Worm (Caenorhabditis elegans): ENCODE measurements around the gene T16G12.13.

The T16G12.13 gene

DNA sequence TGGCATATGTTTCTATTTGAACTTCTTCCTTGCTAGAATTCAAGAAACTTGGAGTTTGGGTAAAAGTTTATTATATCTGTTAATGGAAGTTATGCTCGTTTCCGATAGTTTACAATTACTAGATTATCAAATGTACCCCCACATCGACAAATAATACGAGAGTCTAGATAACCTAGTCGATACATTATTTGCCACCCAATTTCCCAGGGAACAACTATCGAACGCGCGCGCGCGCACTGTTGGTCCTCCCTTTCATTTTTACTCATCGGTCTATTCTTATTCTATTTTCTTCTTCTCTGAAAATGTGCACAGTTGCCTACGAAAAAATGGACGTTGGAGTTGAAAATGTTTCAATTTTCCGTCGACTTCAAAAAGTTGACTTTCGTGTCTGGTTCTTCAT lies at the start of gene T16G12.13:
Gene T16G12.13, plus strand, starts transcription at position 293 of the 400 bp plus-strand sequence.
- TF ChIP-seq ZK546.5 (tag; optimal IDR thresholded peaks at IDR 0.05): no peak
- TF ChIP-seq snpc-4 (tag; optimal IDR thresholded peaks at IDR 0.05): no peak

ce11 chrIII:10012136-10012535 lies 48.5 kb upstream of the T16G12.13 start, which contains the start of gene C05B5.16:
Gene C05B5.16 (plus strand): TSS chrIII:10012436.
- TF ChIP-seq nhr-11 (tag; optimal IDR thresholded peaks at IDR 0.05) (no peak), skn-1 (tag; optimal IDR thresholded peaks at IDR 0.05) (no peak), aly-2 (tag; optimal IDR thresholded peaks at IDR 0.05) (no peak), C34F6.9 (tag; optimal IDR thresholded peaks at IDR 0.05) (no peak), nhr-25 (tag; optimal IDR thresholded peaks at IDR 0.05) (no peak), ceh-82 (tag; optimal IDR thresholded peaks at IDR 0.05) (no peak), R02D3.7 (tag; optimal IDR thresholded peaks at IDR 0.05) (no peak), elt-1 (tag; optimal IDR thresholded peaks at IDR 0.05) (no peak), unc-55 (GFP tag; optimal IDR thresholded peaks at IDR 0.05) (no peak), fos-1 (tag; optimal IDR thresholded peaks at IDR 0.05) (no peak), elt-3 (tag; optimal IDR thresholded peaks at IDR 0.05) (no peak), nhr-6 (tag; optimal IDR thresholded peaks at IDR 0.05) (no peak), peb-1 (tag; optimal IDR thresholded peaks at IDR 0.05) (no peak), nhr-21 (tag; optimal IDR thresholded peaks at IDR 0.05) (no peak), ceh-16 (tag; optimal IDR thresholded peaks at IDR 0.05) (no peak), lin-11 (tag; optimal IDR thresholded peaks at IDR 0.05) (no peak), nhr-237 (tag; optimal IDR thresholded peaks at IDR 0.05) (no peak), nhr-129 (tag; optimal IDR thresholded peaks at IDR 0.05) (no peak), dmd-4 (tag; optimal IDR thresholded peaks at IDR 0.05) (no peak), ztf-11 (tag; optimal IDR thresholded peaks at IDR 0.05) (no peak)

DNA sequence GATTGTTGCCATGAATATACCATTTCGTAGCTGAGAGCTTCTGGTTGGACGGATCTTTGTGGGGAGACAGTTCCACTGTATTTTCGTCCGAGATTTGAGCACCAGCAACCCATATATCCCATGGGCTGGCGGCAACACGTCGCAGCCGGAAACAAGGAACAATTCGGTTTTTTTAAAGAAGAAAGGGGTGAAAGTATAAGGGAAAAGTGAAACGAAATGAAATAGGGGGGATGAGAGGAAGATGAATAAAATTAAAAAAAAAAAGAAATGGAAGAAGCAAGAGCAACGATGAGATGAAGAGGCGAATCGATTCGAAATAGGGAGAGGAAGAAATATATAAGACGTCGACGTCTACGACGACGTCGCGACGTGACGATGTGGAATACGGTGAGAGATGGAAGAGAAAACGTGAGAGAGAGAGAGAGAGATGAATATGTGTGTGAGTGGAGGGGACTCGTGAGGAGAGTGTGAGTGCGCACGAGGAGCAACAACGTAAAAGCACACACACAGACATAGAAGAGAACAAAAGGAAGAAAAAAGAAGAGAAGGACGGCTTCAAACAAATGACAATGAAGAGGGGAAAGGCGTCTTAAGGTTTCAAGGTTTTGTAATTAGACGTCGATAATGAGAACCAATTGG lies 44.1 kb upstream of the T16G12.13 start, which contains the start of gene rgs-1:
Gene rgs-1, minus strand, starts transcription at position 146 of the 639 bp plus-strand sequence.
- TF ChIP-seq nhr-23 (tag; optimal IDR thresholded peaks at IDR 0.05) (no peak), nhr-129 (tag; optimal IDR thresholded peaks at IDR 0.05) (peak; percentile 69), ztf-1 (GFP tag; conservative IDR thresholded peaks at IDR 0.05) (no peak), ama-1 (optimal IDR thresholded peaks at IDR 0.05) (no peak), ceh-82 (tag; optimal IDR thresholded peaks at IDR 0.05) (no peak), elt-3 (tag; optimal IDR thresholded peaks at IDR 0.05) (no peak), nhr-21 (tag; optimal IDR thresholded peaks at IDR 0.05) (no peak), nhr-12 (tag; optimal IDR thresholded peaks at IDR 0.05) (no peak), C34F6.9 (tag; optimal IDR thresholded peaks at IDR 0.05) (peak; percentile 79), dmd-4 (tag; optimal IDR thresholded peaks at IDR 0.05) (no peak), lin-11 (tag; optimal IDR thresholded peaks at IDR 0.05) (peak; percentile 44), crh-2 (tag; optimal IDR thresholded peaks at IDR 0.05) (peak; percentile 77), zag-1 (tag; optimal IDR thresholded peaks at IDR 0.05) (peak; percentile 42), lsy-2 (tag; optimal IDR thresholded peaks at IDR 0.05) (peak in 1 of 2 experiments; percentile 62), mab-5 (tag; optimal IDR thresholded peaks at IDR 0.05) (no peak), unc-62 (GFP tag; optimal IDR thresholded peaks at IDR 0.05) (no peak), alr-1 (tag; optimal IDR thresholded peaks at IDR 0.05) (no peak), mdl-1 (tag; optimal IDR thresholded peaks at IDR 0.05) (peak in 1 of 2 experiments; percentile 76), elt-1 (tag; optimal IDR thresholded peaks at IDR 0.05) (no peak), skn-1 (tag; optimal IDR thresholded peaks at IDR 0.05) (no peak), lin-39 (tag; optimal IDR thresholded peaks at IDR 0.05) (no peak), unc-55 (GFP tag; optimal IDR thresholded peaks at IDR 0.05) (peak; percentile 89), sem-4 (tag; optimal IDR thresholded peaks at IDR 0.05) (peak; percentile 2), Y55F3AM.14 (GFP tag; optimal IDR thresholded peaks at IDR 0.05) (no peak), nhr-6 (tag; optimal IDR thresholded peaks at IDR 0.05) (peak; percentile 37), ztf-4 (tag; optimal IDR thresholded peaks at IDR 0.05) (no peak), lin-13 (GFP tag; optimal IDR thresholded peaks at IDR 0.05) (peak; percentile 33), fos-1 (tag; optimal IDR thresholded peaks at IDR 0.05) (peak; percentile 9), blmp-1 (tag; optimal IDR thresholded peaks at IDR 0.05; ENCODE audit: insufficient read depth) (no peak)

All from whole organism, L2 larva.